Worm (Caenorhabditis elegans) whole organism, late embryonic: ENCODE results near the gene nhr-270.

ENCODE experiments used
- Y22D7AL.16 ChIP-seq: sonication (generic microtip); optimal IDR thresholded peaks from 2 replicates; lab custom pipeline; 2016; ENCODE audit warnings: missing genetic modification characterization, missing compliant biosample characterization

The nhr-270 gene

DNA sequence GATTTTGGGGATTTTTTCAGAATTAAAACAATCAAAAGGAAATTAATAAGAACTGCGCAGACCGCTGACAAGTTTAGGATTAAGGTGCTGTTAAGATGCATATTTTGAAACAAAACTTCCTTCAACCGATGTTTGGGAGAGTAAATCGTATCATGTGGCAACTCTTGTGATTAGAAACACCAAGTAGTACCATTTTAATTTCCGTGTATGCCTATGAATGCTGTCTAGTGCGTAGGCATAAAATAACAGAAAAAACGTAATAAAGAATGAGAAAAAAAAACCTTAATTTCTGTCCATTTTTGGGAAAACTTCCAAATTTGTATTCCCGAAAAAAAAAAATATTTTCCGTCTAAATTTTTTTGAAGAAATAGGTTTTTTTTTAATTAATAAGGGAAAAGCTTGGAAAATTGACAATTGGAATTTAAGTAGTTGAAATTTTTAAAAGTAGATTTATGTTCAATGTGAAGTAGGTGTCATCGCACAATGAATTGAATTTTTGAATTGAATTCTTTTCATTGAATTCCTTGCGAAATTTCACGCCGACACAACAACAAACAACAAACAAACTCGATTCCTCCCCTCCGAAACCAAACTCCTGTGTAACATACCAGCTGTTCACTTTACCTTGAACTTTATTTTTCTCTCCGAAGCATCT is 51.7 kb downstream of the nhr-270 start, which contains the start of the genes str-262 and srp-1:
TSS of gene str-262 (minus strand) at position 101 of the 655 bp plus-strand sequence.
TSS of gene srp-1 (plus strand) at position 605 of the 655 bp plus-strand sequence.
- no peak for TF ChIP-seq Y22D7AL.16 (tag; lab: Kevin White, UChicago)
